Fruit fly (Drosophila melanogaster) whole organism, embryonic: ENCODE measurements around the gene Blm.

Experiments
- Atf3 ChIP-seq: fragments of 200-800 bp; sonication (Bioruptor generic); optimal IDR thresholded peaks from 3 replicates; lab custom pipeline; 2016; ENCODE audit warnings: missing biosample characterization, missing genetic modification characterization
- B-H2 ChIP-seq: fragments of 200-800 bp; sonication (Bioruptor generic); optimal IDR thresholded peaks from 2 replicates; lab custom pipeline; 2018; ENCODE audit warnings: missing biosample characterization, mild to moderate bottlenecking, missing genetic modification characterization
- CG11456 ChIP-seq: fragments of 200-800 bp; sonication (Bioruptor generic); IDR thresholded peaks from 3 replicates; pipeline ENCODE4 v1.3.6; 2022; ENCODE audit warnings: missing biosample characterization, missing genetic modification characterization
- CG12236 ChIP-seq: fragments of 200-800 bp; sonication (Bioruptor generic); optimal IDR thresholded peaks from 2 replicates; lab custom pipeline; 2016; ENCODE audit warnings: missing biosample characterization, missing genetic modification characterization
- CG12942 ChIP-seq: fragments of 200-800 bp; sonication (Bioruptor generic); optimal IDR thresholded peaks from 3 replicates; lab custom pipeline; 2016; ENCODE audit warnings: missing biosample characterization, missing genetic modification characterization
- CG15514 ChIP-seq: fragments of 200-800 bp; sonication (Bioruptor generic); optimal IDR thresholded peaks from 3 replicates; lab custom pipeline; 2017; ENCODE audit warnings: missing biosample characterization, missing genetic modification characterization, mild to moderate bottlenecking, moderate library complexity, missing genetic modification reagents
- CG1603 ChIP-seq: fragments of 200-800 bp; sonication (Bioruptor generic); optimal IDR thresholded peaks from 2 replicates; lab custom pipeline; 2019; ENCODE audit warnings: missing biosample characterization, mild to moderate bottlenecking, missing genetic modification characterization, moderate library complexity
- CG16813 ChIP-seq: fragments of 200-800 bp; sonication (Bioruptor generic); IDR thresholded peaks from 3 replicates; pipeline ENCODE4 v1.3.6; 2022; ENCODE audit warnings: missing biosample characterization, missing genetic modification characterization; ENCODE audit not compliant: partially characterized antibody
- CG17912 ChIP-seq: fragments of 200-800 bp; sonication (Bioruptor generic); optimal IDR thresholded peaks from 2 replicates; lab custom pipeline; 2018; ENCODE audit warnings: missing biosample characterization, mild to moderate bottlenecking, missing genetic modification characterization
- CG1792 ChIP-seq: fragments of 200-800 bp; sonication (Bioruptor generic); optimal IDR thresholded peaks from 2 replicates; lab custom pipeline; 2016; ENCODE audit warnings: missing biosample characterization, missing genetic modification characterization
- CG18011 ChIP-seq: fragments of 200-800 bp; sonication (Bioruptor generic); optimal IDR thresholded peaks from 2 replicates; lab custom pipeline; 2017; ENCODE audit warnings: missing biosample characterization, missing genetic modification characterization, mild to moderate bottlenecking, moderate library complexity, missing genotype
- CG18476 ChIP-seq: fragments of 200-800 bp; sonication (Bioruptor generic); optimal IDR thresholded peaks from 2 replicates; lab custom pipeline; 2016; ENCODE audit warnings: missing biosample characterization, mild to moderate bottlenecking, missing genetic modification characterization
- CG2678 ChIP-seq: fragments of 200-800 bp; sonication (Bioruptor generic); optimal IDR thresholded peaks from 3 replicates; lab custom pipeline; 2019; ENCODE audit warnings: missing biosample characterization, mild to moderate bottlenecking, missing genetic modification characterization, moderate library complexity
- CG3281 ChIP-seq: fragments of 200-800 bp; sonication (Bioruptor generic); optimal IDR thresholded peaks from 3 replicates; lab custom pipeline; 2017; ENCODE audit warnings: missing biosample characterization, mild to moderate bottlenecking, missing genetic modification characterization
- CG4424 ChIP-seq: fragments of 200-800 bp; sonication (Bioruptor generic); optimal IDR thresholded peaks from 3 replicates; lab custom pipeline; 2016; ENCODE audit warnings: missing biosample characterization, missing genetic modification characterization
- CG7357 ChIP-seq: fragments of 200-800 bp; sonication (Bioruptor generic); IDR thresholded peaks from 3 replicates; pipeline ENCODE4 v1.3.6; 2022; ENCODE audit warnings: missing biosample characterization, missing genetic modification characterization
- CG7556 ChIP-seq: fragments of 200-800 bp; sonication (Bioruptor generic); optimal IDR thresholded peaks from 2 replicates; lab custom pipeline; 2017; ENCODE audit warnings: missing biosample characterization, mild to moderate bottlenecking, missing genetic modification characterization
- CG9215 ChIP-seq: fragments of 200-800 bp; sonication (Bioruptor generic); IDR thresholded peaks from 2 replicates; pipeline ENCODE4 v1.3.6; 2022; ENCODE audit warnings: missing biosample characterization, missing genetic modification characterization
- CG9727 ChIP-seq: fragments of 200-800 bp; sonication (Bioruptor generic); optimal IDR thresholded peaks from 3 replicates; lab custom pipeline; 2017; ENCODE audit warnings: missing biosample characterization, mild to moderate bottlenecking, missing genetic modification characterization
- Chrac-16 ChIP-seq: fragments of 200-800 bp; sonication (Bioruptor generic); optimal IDR thresholded peaks from 3 replicates; lab custom pipeline; 2016; ENCODE audit warnings: missing biosample characterization, missing genetic modification characterization
- E2f1 ChIP-seq: fragments of 200-800 bp; sonication (Bioruptor generic); IDR thresholded peaks from 2 replicates; pipeline ENCODE4 v1.3.6; 2022; ENCODE audit warnings: missing biosample characterization, missing genetic modification characterization
- Elba2 ChIP-seq: fragments of 200-800 bp; sonication (Bioruptor generic); optimal IDR thresholded peaks from 3 replicates; lab custom pipeline; 2016; ENCODE audit warnings: missing biosample characterization, missing genetic modification characterization
- Mad ChIP-seq: fragments of 200-800 bp; sonication (Bioruptor generic); optimal IDR thresholded peaks from 2 replicates; lab custom pipeline; 2016; ENCODE audit warnings: missing biosample characterization, missing genetic modification characterization
- Meics ChIP-seq: fragments of 200-800 bp; sonication (Bioruptor generic); optimal IDR thresholded peaks from 2 replicates; lab custom pipeline; 2017; ENCODE audit warnings: missing biosample characterization, mild to moderate bottlenecking, missing genetic modification characterization
- Mes4 ChIP-seq: fragments of 200-800 bp; sonication (Bioruptor generic); optimal IDR thresholded peaks from 2 replicates; lab custom pipeline; 2016; ENCODE audit warnings: missing biosample characterization, missing genetic modification characterization
- Nf-YA ChIP-seq: fragments of 200-800 bp; sonication (Bioruptor generic); IDR thresholded peaks from 2 replicates; pipeline ENCODE4 v1.3.6; 2022; ENCODE audit warnings: missing biosample characterization, missing genetic modification characterization
- Side ChIP-seq: fragments of 200-800 bp; sonication (Bioruptor generic); optimal IDR thresholded peaks from 2 replicates; lab custom pipeline; 2016; ENCODE audit warnings: missing biosample characterization, missing genetic modification characterization
- Sry-β ChIP-seq: fragments of 200-800 bp; sonication (Bioruptor generic); optimal IDR thresholded peaks from 2 replicates; lab custom pipeline; 2018; ENCODE audit warnings: missing biosample characterization, mild to moderate bottlenecking, missing genetic modification characterization, moderate library complexity
- Ssrp ChIP-seq: fragments of 200-800 bp; sonication (Bioruptor generic); optimal IDR thresholded peaks from 2 replicates; lab custom pipeline; 2018; ENCODE audit warnings: missing biosample characterization, mild to moderate bottlenecking, missing genetic modification characterization, moderate library complexity
- Trl ChIP-seq, 3 experiments: fragments of >200 bp in 2 of 3; fragments of 200-800 bp in 1 of 3; sonication (Bioruptor generic) in 1 of 3; optimal IDR thresholded peaks; 2 replicates in 1 of 3; 3 replicates in 2 of 3; lab custom pipeline; 2016 to 2017; ENCODE audit warnings: missing biosample characterization in 1 of 3, missing genetic modification characterization in 1 of 3
- disco-r ChIP-seq: fragments of 200-800 bp; sonication (Bioruptor generic); optimal IDR thresholded peaks from 2 replicates; lab custom pipeline; 2016; ENCODE audit warnings: missing biosample characterization, missing genetic modification characterization
- eve ChIP-seq, 2 experiments: fragments of >200 bp; optimal IDR thresholded peaks; 2 replicates each; lab custom pipeline; 2017; ENCODE audit warnings: missing biosample characterization in 2 of 2, missing genetic modification characterization in 2 of 2
- fd64A ChIP-seq: fragments of 200-800 bp; sonication (Bioruptor generic); optimal IDR thresholded peaks from 3 replicates; lab custom pipeline; 2018; ENCODE audit warnings: missing biosample characterization, mild to moderate bottlenecking, missing genetic modification characterization
- fru ChIP-seq: fragments of >200 bp; optimal IDR thresholded peaks from 2 replicates; lab custom pipeline; 2017
- gsb-n ChIP-seq: fragments of 200-800 bp; sonication (Bioruptor generic); optimal IDR thresholded peaks from 3 replicates; lab custom pipeline; 2018; ENCODE audit warnings: missing biosample characterization, mild to moderate bottlenecking, missing genetic modification characterization
- gt ChIP-seq: fragments of 200-800 bp; sonication (Bioruptor generic); IDR thresholded peaks from 2 replicates; pipeline ENCODE4 v1.3.6; 2022; ENCODE audit warnings: missing biosample characterization, missing genetic modification characterization
- inv ChIP-seq: fragments of 200-800 bp; sonication (Bioruptor generic); IDR thresholded peaks from 2 replicates; pipeline ENCODE4 v1.3.6; 2022; ENCODE audit warnings: missing biosample characterization, missing genetic modification characterization; ENCODE audit not compliant: partially characterized antibody
- kah ChIP-seq: fragments of 200-800 bp; sonication (Bioruptor generic); optimal IDR thresholded peaks from 2 replicates; lab custom pipeline; 2018; ENCODE audit warnings: missing biosample characterization, mild to moderate bottlenecking, missing genetic modification characterization
- nerfin-1 ChIP-seq: fragments of 200-800 bp; sonication (Bioruptor generic); optimal IDR thresholded peaks from 3 replicates; lab custom pipeline; 2019; ENCODE audit warnings: missing biosample characterization, mild to moderate bottlenecking, missing genetic modification characterization, moderate library complexity
- pho ChIP-seq: fragments of 200-800 bp; sonication (Bioruptor generic); optimal IDR thresholded peaks from 2 replicates; lab custom pipeline; 2016; ENCODE audit warnings: missing biosample characterization, missing genetic modification characterization
- pros ChIP-seq: fragments of 200-800 bp; sonication (Bioruptor generic); optimal IDR thresholded peaks from 3 replicates; lab custom pipeline; 2019; ENCODE audit warnings: missing biosample characterization, mild to moderate bottlenecking, missing genetic modification characterization, moderate library complexity
- sd ChIP-seq: fragments of 200-800 bp; sonication (Bioruptor generic); optimal IDR thresholded peaks from 3 replicates; lab custom pipeline; 2018; ENCODE audit warnings: missing biosample characterization, mild to moderate bottlenecking, missing genetic modification characterization, moderate library complexity
- sens ChIP-seq: fragments of 200-800 bp; sonication (Bioruptor generic); peaks from one replicate; lab custom pipeline; 2016; ENCODE audit warnings: missing biosample characterization, missing genetic modification characterization
- sr ChIP-seq: fragments of 200-800 bp; sonication (Bioruptor generic); IDR thresholded peaks from 3 replicates; pipeline ENCODE4 v1.3.6; 2022; ENCODE audit warnings: missing biosample characterization, missing genetic modification characterization
- toy ChIP-seq: fragments of 200-800 bp; sonication (Bioruptor generic); IDR thresholded peaks from 2 replicates; pipeline ENCODE4 v1.3.6; 2022; ENCODE audit warnings: missing biosample characterization, missing genetic modification characterization
- vnd ChIP-seq: fragments of 200-800 bp; sonication (Bioruptor generic); IDR thresholded peaks from 3 replicates; pipeline ENCODE4 v1.3.6; 2022; ENCODE audit warnings: missing biosample characterization, missing genetic modification characterization; ENCODE audit not compliant: partially characterized antibody
- wor ChIP-seq: fragments of 200-800 bp; sonication (Bioruptor generic); IDR thresholded peaks from 2 replicates; pipeline ENCODE4 v1.3.6; 2022; ENCODE audit warnings: missing biosample characterization, missing genetic modification characterization
- z ChIP-seq: fragments of 200-800 bp; sonication (Bioruptor generic); IDR thresholded peaks from 3 replicates; pipeline ENCODE4 v1.3.6; 2022; ENCODE audit warnings: missing biosample characterization, missing genetic modification characterization

Blm gene

dm6 chr3R:11694311-11695305 is 47.0 kb downstream of the Blm start, which contains the start of gene Fer3 (continued):
- TF ChIP-seq Mad (GFP tag; lab: Kevin White, UChicago), result no peak
- TF ChIP-seq B-H2 (GFP tag; lab: Kevin White, UChicago), result no peak
- no peak for TF ChIP-seq CG3281 (GFP tag; lab: Kevin White, UChicago)
- no peak for TF ChIP-seq inv (GFP tag; lab: Robert Waterston, UW)
- no peak for TF ChIP-seq gt
- TF ChIP-seq CG7556 (GFP tag; lab: Kevin White, UChicago), result peak; percentile 2
- peak; percentile 59 for TF ChIP-seq sens (GFP tag; lab: Kevin White, UChicago)
- no peak for TF ChIP-seq toy
- no peak for TF ChIP-seq CG18011 (GFP tag; lab: Kevin White, UChicago)
- TF ChIP-seq Ssrp (tag; lab: Kevin White, UChicago), result no peak
- peak in 1 of 2 experiments; percentile 21 for TF ChIP-seq Trl (optimal IDR thresholded peaks at IDR 0.05; lab: Kevin White, UChicago)
- no peak for TF ChIP-seq Trl (GFP tag; optimal IDR thresholded peaks at IDR 0.05; lab: Kevin White, UChicago)
- TF ChIP-seq Elba2 (GFP tag; lab: Kevin White, UChicago), result peak; percentile 98
- TF ChIP-seq disco-r, result no peak
- peak; percentile 13 for TF ChIP-seq CG15514 (GFP tag; lab: Kevin White, UChicago)
- no peak for TF ChIP-seq eve (GFP tag; optimal IDR thresholded peaks at IDR 0.05; lab: Kevin White, UChicago)
- no peak for TF ChIP-seq CG18476 (GFP tag; lab: Kevin White, UChicago)
- no peak for TF ChIP-seq CG4424 (GFP tag; lab: Kevin White, UChicago)

- TF ChIP-seq fru (no peak), CG9215 (no peak), CG12942 (GFP tag; lab: Kevin White, UChicago) (no peak), kah (GFP tag; lab: Kevin White, UChicago) (no peak), CG2678 (tag; lab: Kevin White, UChicago) (no peak), Sry-β (GFP tag; lab: Kevin White, UChicago) (no peak), CG16813 (GFP tag; lab: Robert Waterston, UW) (no peak), CG1792 (GFP tag; lab: Kevin White, UChicago) (no peak), Side (no peak), Atf3 (no peak), E2f1 (GFP tag; lab: Robert Waterston, UW) (no peak), pros (GFP tag; lab: Kevin White, UChicago) (peak; percentile 72), CG7357 (GFP tag; lab: Robert Waterston, UW) (no peak), CG4424 (GFP tag; lab: Kevin White, UChicago) (no peak), wor (GFP tag; lab: Robert Waterston, UW) (no peak), gsb-n (tag; lab: Kevin White, UChicago) (peak; percentile 89), fd64A (no peak), pho (no peak), nerfin-1 (tag; lab: Kevin White, UChicago) (peak; percentile 94), CG1603 (tag; lab: Kevin White, UChicago) (no peak), CG9727 (no peak), Chrac-16 (GFP tag; lab: Kevin White, UChicago) (no peak), CG11456 (no peak), B-H2 (GFP tag; lab: Kevin White, UChicago) (no peak), Nf-YA (GFP tag; lab: Robert Waterston, UW) (no peak), sens (GFP tag; lab: Kevin White, UChicago) (peak; percentile 54), sd (tag; lab: Kevin White, UChicago) (peak; percentile 6), Meics (no peak), CG17912 (GFP tag; lab: Kevin White, UChicago) (no peak), Mes4 (GFP tag; lab: Kevin White, UChicago) (no peak), z (GFP tag; lab: Robert Waterston, UW) (no peak), sr (GFP tag; lab: Robert Waterston, UW) (no peak), CG12236 (no peak), vnd (GFP tag; lab: Robert Waterston, UW) (no peak)
Observed at dm6 chr3R:11692504-11692903, 49.1 kb downstream of the Blm start.
